Worm (Caenorhabditis elegans): ENCODE data around the gene C06C3.3.

The C06C3.3 gene

ce11 chrII:9385241-9385640 is 12.9 kb upstream of the C06C3.3 start, which contains the start of gene C06C3.7:
C06C3.7 (plus strand) TSS chrII:9385541.
- TF ChIP-seq ama-1 (optimal IDR thresholded peaks at IDR 0.05) (no peak), ttx-3 (tag; optimal IDR thresholded peaks at IDR 0.05) (no peak), sdc-2 (tag; optimal IDR thresholded peaks at IDR 0.05) (no peak), ref-2 (tag; optimal IDR thresholded peaks at IDR 0.05) (no peak), ceh-14 (tag; optimal IDR thresholded peaks at IDR 0.05) (no peak), pha-2 (tag; optimal IDR thresholded peaks at IDR 0.05) (no peak), ahr-1 (tag; optimal IDR thresholded peaks at IDR 0.05) (no peak), che-1 (tag; optimal IDR thresholded peaks at IDR 0.05) (no peak), ceh-34 (tag; optimal IDR thresholded peaks at IDR 0.05) (no peak), pros-1 (tag; optimal IDR thresholded peaks at IDR 0.05) (no peak)

- no peak for TF ChIP-seq ceh-34 (tag; optimal IDR thresholded peaks at IDR 0.05)
- TF ChIP-seq fkh-6 (tag; optimal IDR thresholded peaks at IDR 0.05), result no peak
- TF ChIP-seq ama-1 (optimal IDR thresholded peaks at IDR 0.05), result no peak
- TF ChIP-seq C08G9.2 (tag; optimal IDR thresholded peaks at IDR 0.05), result no peak
- TF ChIP-seq hlh-8 (tag; optimal IDR thresholded peaks at IDR 0.05), result no peak
- TF ChIP-seq ceh-31 (tag; optimal IDR thresholded peaks at IDR 0.05), result no peak
- no peak for TF ChIP-seq nhr-232 (tag; optimal IDR thresholded peaks at IDR 0.05)
- TF ChIP-seq tbx-2 (tag; optimal IDR thresholded peaks at IDR 0.05), result no peak
- no peak for TF ChIP-seq fkh-10 (GFP tag; optimal IDR thresholded peaks at IDR 0.05)
- no peak for TF ChIP-seq dve-1 (tag; optimal IDR thresholded peaks at IDR 0.05)
- no peak for TF ChIP-seq ztf-16 (tag; optimal IDR thresholded peaks at IDR 0.05)
- TF ChIP-seq elt-2 (tag; optimal IDR thresholded peaks at IDR 0.05), result no peak
- TF ChIP-seq elt-4 (tag; optimal IDR thresholded peaks at IDR 0.05), result no peak
- TF ChIP-seq hlh-13 (GFP tag; optimal IDR thresholded peaks at IDR 0.05), result no peak
- no peak for TF ChIP-seq rnt-1 (tag; optimal IDR thresholded peaks at IDR 0.05)
- no peak for TF ChIP-seq ceh-24 (tag; optimal IDR thresholded peaks at IDR 0.05)
Observed at ce11 chrII:9379796-9380195, 7.5 kb upstream of the C06C3.3 start, which contains the start of gene srh-48. srh-48 (plus strand) TSS chrII:9380096.

ce11 chrII:9378174-9378573 is 5.9 kb upstream of the C06C3.3 start:
- TF ChIP-seq nfya-1 (tag; optimal IDR thresholded peaks at IDR 0.05), result no peak
- no peak for TF ChIP-seq F13H6.1 (tag; optimal IDR thresholded peaks at IDR 0.05)
- TF ChIP-seq fkh-6 (tag; optimal IDR thresholded peaks at IDR 0.05), result no peak
- no peak for TF ChIP-seq npax-4 (tag; optimal IDR thresholded peaks at IDR 0.05)
- no peak for TF ChIP-seq sox-2 (GFP tag; IDR thresholded peaks at IDR 0.05)
- TF ChIP-seq tbx-7 (tag; optimal IDR thresholded peaks at IDR 0.05), result no peak
- TF ChIP-seq elt-4 (tag; optimal IDR thresholded peaks at IDR 0.05), result no peak

- TF ChIP-seq unc-3 (GFP tag; conservative IDR thresholded peaks at IDR 0.05) (no peak), unc-3 (tag; optimal IDR thresholded peaks at IDR 0.05) (no peak), ceh-19 (GFP tag; optimal IDR thresholded peaks at IDR 0.05) (no peak)
Observed at ce11 chrII:9377158-9377557, 4.9 kb upstream of the C06C3.3 start, which contains the start of gene C06C3.10. C06C3.10 (minus strand) TSS chrII:9377258.

ce11 chrII:9374807-9375206 is 2.5 kb upstream of the C06C3.3 start, which contains the start of gene C06C3.12:
C06C3.12 (plus strand) TSS chrII:9375107.
- TF ChIP-seq ama-1 (optimal IDR thresholded peaks at IDR 0.05), result no peak

- TF ChIP-seq madf-2 (tag; optimal IDR thresholded peaks at IDR 0.05) (no peak), ceh-14 (tag; optimal IDR thresholded peaks at IDR 0.05) (no peak), elt-4 (tag; optimal IDR thresholded peaks at IDR 0.05) (no peak), hlh-13 (GFP tag; optimal IDR thresholded peaks at IDR 0.05) (no peak), nhr-232 (tag; optimal IDR thresholded peaks at IDR 0.05) (no peak), C38D4.7 (GFP tag; optimal IDR thresholded peaks at IDR 0.05) (no peak), ttx-3 (tag; optimal IDR thresholded peaks at IDR 0.05) (no peak), unc-86 (tag; optimal IDR thresholded peaks at IDR 0.05) (no peak), dmd-4 (tag; optimal IDR thresholded peaks at IDR 0.05; ENCODE audit: borderline replicate concordance) (no peak), fkh-6 (tag; optimal IDR thresholded peaks at IDR 0.05) (no peak), hlh-15 (tag; optimal IDR thresholded peaks at IDR 0.05) (no peak), rnt-1 (tag; optimal IDR thresholded peaks at IDR 0.05) (no peak), pat-9 (tag; optimal IDR thresholded peaks at IDR 0.05) (no peak), T23F11.4 (GFP tag; optimal IDR thresholded peaks at IDR 0.05) (no peak), K02D7.2 (tag; optimal IDR thresholded peaks at IDR 0.05) (no peak), hlh-6 (tag; optimal IDR thresholded peaks at IDR 0.05) (no peak), unc-55 (GFP tag; optimal IDR thresholded peaks at IDR 0.05) (no peak)
Observed at ce11 chrII:9372991-9373390, 698 bp upstream of the C06C3.3 start, which contains the start of gene C06C3.4. C06C3.4 (plus strand) TSS chrII:9373291.
